Fruit fly (Drosophila melanogaster) whole organism, embryonic: ENCODE results near the gene CG32708.

Source experiments
- Aef1 ChIP-seq: fragments of 200-800 bp; sonication (Bioruptor generic); IDR thresholded peaks from 3 replicates; pipeline ENCODE4 v1.3.6; 2022; ENCODE audit warnings: missing biosample characterization, missing genetic modification characterization
- CG10959 ChIP-seq: fragments of 200-800 bp; sonication (Bioruptor generic); IDR thresholded peaks from 2 replicates; pipeline ENCODE4 v1.3.6; 2022; ENCODE audit warnings: missing biosample characterization, missing genetic modification characterization
- CG11723 ChIP-seq: fragments of 200-800 bp; sonication (Bioruptor generic); optimal IDR thresholded peaks from 2 replicates; lab custom pipeline; 2017; ENCODE audit warnings: missing biosample characterization, mild to moderate bottlenecking, missing genetic modification characterization
- CG12299 ChIP-seq: fragments of 200-800 bp; sonication (Bioruptor generic); optimal IDR thresholded peaks from 2 replicates; lab custom pipeline; 2018; ENCODE audit warnings: missing biosample characterization, mild to moderate bottlenecking, missing genetic modification characterization
- CG17829 ChIP-seq: fragments of 200-800 bp; optimal IDR thresholded peaks from 2 replicates; lab custom pipeline; 2019; ENCODE audit warnings: missing biosample characterization, mild to moderate bottlenecking, missing genetic modification characterization, moderate library complexity
- CG30403 ChIP-seq: fragments of 200-800 bp; sonication (Bioruptor generic); optimal IDR thresholded peaks from 3 replicates; lab custom pipeline; 2016; ENCODE audit warnings: missing biosample characterization, missing genetic modification characterization
- Hey ChIP-seq: fragments of 200-800 bp; sonication (Bioruptor generic); optimal IDR thresholded peaks from 3 replicates; lab custom pipeline; 2018; ENCODE audit warnings: missing biosample characterization, mild to moderate bottlenecking, missing genetic modification characterization
- eyg ChIP-seq: fragments of 200-800 bp; sonication (Bioruptor generic); optimal IDR thresholded peaks from 3 replicates; lab custom pipeline; 2016; ENCODE audit warnings: missing biosample characterization, missing genetic modification characterization
- lab ChIP-seq: fragments of 200-800 bp; sonication (Bioruptor generic); optimal IDR thresholded peaks from 3 replicates; lab custom pipeline; 2017; ENCODE audit warnings: missing biosample characterization, missing genetic modification characterization, mild to moderate bottlenecking, moderate library complexity, missing genetic modification reagents
- zf30C ChIP-seq: fragments of 200-800 bp; sonication (Bioruptor generic); optimal IDR thresholded peaks from 3 replicates; lab custom pipeline; 2018; ENCODE audit warnings: missing biosample characterization, mild to moderate bottlenecking, missing genetic modification characterization

CG32708 gene

DNA sequence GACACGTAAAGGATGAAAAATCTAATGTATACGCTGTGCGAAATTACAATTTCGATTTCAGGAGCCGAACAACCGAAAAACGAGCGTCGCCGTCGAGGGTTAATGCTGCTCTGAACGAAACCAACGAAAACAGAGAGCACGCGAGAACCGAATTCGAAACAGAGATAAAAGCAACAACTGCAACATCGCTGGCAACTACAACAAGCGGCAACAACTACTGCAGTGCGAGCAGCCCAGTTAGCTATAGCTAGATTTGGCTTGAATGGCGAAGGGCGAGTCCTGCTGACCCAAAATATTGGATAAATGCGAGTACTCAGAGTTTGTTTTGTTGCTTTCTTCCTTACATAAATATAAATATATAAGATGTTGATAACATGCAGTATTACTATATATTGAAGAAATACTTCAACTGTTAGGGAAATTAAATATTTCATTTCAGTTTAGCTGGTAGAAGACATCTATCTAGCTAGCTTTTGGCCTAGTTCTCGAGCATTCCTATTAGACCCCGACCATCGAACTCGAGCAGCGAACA, 49.3 kb downstream of the CG32708 start, which contains the start of gene fend (continued):
- peak; percentile 61 for TF ChIP-seq CG17829 (tag; lab: Kevin White, UChicago)
- peak; percentile 42 for TF ChIP-seq zf30C (GFP tag; lab: Kevin White, UChicago)
- TF ChIP-seq Hey (tag; lab: Kevin White, UChicago): no peak
- TF ChIP-seq CG30403: peak; percentile 52
- TF ChIP-seq CG11723: peak; percentile 11
- peak; percentile 77 for TF ChIP-seq CG10959 (GFP tag; lab: Robert Waterston, UW)
- peak; percentile 33; the same call in 2 of the 3 replicates for TF ChIP-seq Aef1 (GFP tag; lab: Robert Waterston, UW)
- peak; percentile 8 for TF ChIP-seq lab (GFP tag; lab: Kevin White, UChicago)
- TF ChIP-seq CG12299: peak; percentile 25
- TF ChIP-seq eyg (GFP tag; lab: Kevin White, UChicago): no peak
